Worm (Caenorhabditis elegans) whole organism, L4 larva: Measurements from ENCODE around the gene unc-5.

Experiments
- T20F7.1 ChIP-seq: fragments of 200-800 bp; sonication (Bioruptor generic); optimal IDR thresholded peaks from 2 replicates; lab custom pipeline; 2018; ENCODE audit warnings: mild to moderate bottlenecking, missing genetic modification characterization, missing compliant biosample characterization
- Y5F2A.4 ChIP-seq: fragments of 200-800 bp; sonication (Bioruptor generic); optimal IDR thresholded peaks from 2 replicates; lab custom pipeline; 2018; ENCODE audit warnings: mild to moderate bottlenecking, missing genetic modification characterization, missing compliant biosample characterization
- aly-2 ChIP-seq: sonication (generic microtip); optimal IDR thresholded peaks from 2 replicates; lab custom pipeline; 2018; ENCODE audit warnings: missing biosample characterization, missing genetic modification characterization
- fkh-10 ChIP-seq: fragments of 150-350 bp; optimal IDR thresholded peaks from 2 replicates; lab custom pipeline; 2014; ENCODE audit warnings: missing biosample characterization, missing genetic modification reagents, missing genetic modification characterization
- fos-1 ChIP-seq: fragments of 150-350 bp; optimal IDR thresholded peaks from 2 replicates; lab custom pipeline; 2014; ENCODE audit warnings: missing biosample characterization, missing genetic modification characterization
- lin-39 ChIP-seq: fragments of 150-350 bp; optimal IDR thresholded peaks from 2 replicates; lab custom pipeline; 2014; ENCODE audit warnings: missing biosample characterization, missing genetic modification reagents, missing genetic modification characterization
- unc-130 ChIP-seq: sonication (generic microtip); optimal IDR thresholded peaks from 2 replicates; lab custom pipeline; 2016; ENCODE audit warnings: missing genetic modification reagents, missing genetic modification characterization, missing compliant biosample characterization
- zag-1 ChIP-seq: fragments of 150-350 bp; optimal IDR thresholded peaks from 2 replicates; lab custom pipeline; 2014; ENCODE audit warnings: missing biosample characterization, missing genetic modification characterization

DNA sequence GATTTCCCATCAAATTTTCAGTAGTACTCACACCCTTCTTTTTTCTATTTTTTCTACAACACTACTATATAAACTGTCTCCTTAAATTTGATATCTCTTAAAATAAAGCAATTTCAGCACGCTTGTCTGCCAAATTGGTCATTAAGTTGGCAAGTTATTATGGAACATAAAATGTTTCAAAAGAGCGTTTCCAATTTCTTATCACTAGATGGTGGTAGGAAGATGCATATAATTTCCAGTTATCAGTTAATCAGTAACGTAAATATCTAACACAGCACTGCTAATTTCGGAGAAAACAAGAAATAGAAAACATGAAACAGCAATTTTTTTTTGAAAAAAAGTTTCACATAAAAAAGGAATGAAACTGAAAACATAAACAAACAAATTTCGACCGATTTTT is 2.8 kb upstream of the unc-5 start:
- no peak for TF ChIP-seq fos-1
- no peak for TF ChIP-seq lin-39 (tag; lab: Kevin White, UChicago)
- no peak for TF ChIP-seq unc-130
- TF ChIP-seq Y5F2A.4: no peak
- TF ChIP-seq T20F7.1 (GFP tag; lab: Kevin White, UChicago): no peak
- TF ChIP-seq zag-1 (tag; lab: Kevin White, UChicago): no peak
- no peak for TF ChIP-seq fkh-10 (GFP tag; lab: Kevin White, UChicago)
- no peak for TF ChIP-seq aly-2
